Worm (Caenorhabditis elegans): Measurements from ENCODE around the gene K06H7.1.

- TF ChIP-seq mab-5 (tag; optimal IDR thresholded peaks at IDR 0.05) (no peak), unc-39 (tag; optimal IDR thresholded peaks at IDR 0.05) (no peak)
Observed at ce11 chrIII:8088235-8088634, 10.9 kb upstream of the K06H7.1 start, which contains the start of gene vms-1.
